Worm (Caenorhabditis elegans) whole organism, L1 larva: Measurements from ENCODE around the gene crn-3.

Source experiments
- C04F5.9 ChIP-seq: sonication (generic microtip); optimal IDR thresholded peaks from 2 replicates; lab custom pipeline; 2016; ENCODE audit warnings: missing genetic modification characterization, missing compliant biosample characterization
- C16A3.4 ChIP-seq: fragments of 150-350 bp; optimal IDR thresholded peaks from 2 replicates; lab custom pipeline; 2014; ENCODE audit warnings: missing biosample characterization, missing genetic modification characterization
- Y116A8C.19 ChIP-seq: sonication (generic microtip); optimal IDR thresholded peaks from 2 replicates; lab custom pipeline; 2016; ENCODE audit warnings: missing compliant biosample characterization, missing genetic modification characterization, borderline replicate concordance
- aha-1 ChIP-seq: fragments of 150-350 bp; optimal IDR thresholded peaks from 2 replicates; lab custom pipeline; 2014; ENCODE audit warnings: missing biosample characterization, missing genetic modification characterization
- alr-1 ChIP-seq: fragments of 200-800 bp; sonication (Bioruptor generic); optimal IDR thresholded peaks from 2 replicates; lab custom pipeline; 2018; ENCODE audit warnings: borderline replicate concordance, mild to moderate bottlenecking, missing genetic modification characterization, missing compliant biosample characterization
- ama-1 ChIP-seq: fragments of 150-350 bp; optimal IDR thresholded peaks from 2 replicates; lab custom pipeline; 2014
- blmp-1 ChIP-seq: fragments of 150-350 bp; optimal IDR thresholded peaks from 2 replicates; lab custom pipeline; 2014; ENCODE audit warnings: missing biosample characterization, missing genetic modification characterization
- ceh-63 ChIP-seq: fragments of 200-800 bp; sonication (Bioruptor generic); optimal IDR thresholded peaks from 2 replicates; lab custom pipeline; 2018; ENCODE audit warnings: mild to moderate bottlenecking, missing genetic modification characterization, missing compliant biosample characterization
- ceh-8 ChIP-seq: fragments of 200-800 bp; sonication (Bioruptor generic); optimal IDR thresholded peaks from 2 replicates; lab custom pipeline; 2018; ENCODE audit warnings: mild to moderate bottlenecking, missing genetic modification characterization, moderate library complexity, missing compliant biosample characterization
- ceh-82 ChIP-seq, 3 experiments: fragments of 150-350 bp in 1 of 3; sonication (generic microtip) in 2 of 3; optimal IDR thresholded peaks; 2 replicates each; lab custom pipeline; 2014 to 2017; ENCODE audit warnings: missing biosample characterization in 3 of 3, missing genetic modification characterization in 3 of 3
- ceh-90 ChIP-seq: sonication (generic microtip); optimal IDR thresholded peaks from 2 replicates; lab custom pipeline; 2016; ENCODE audit warnings: missing genetic modification characterization, missing compliant biosample characterization
- ces-1 ChIP-seq: fragments of 150-350 bp; optimal IDR thresholded peaks from 2 replicates; lab custom pipeline; 2014; ENCODE audit warnings: missing biosample characterization, missing genetic modification reagents, missing genetic modification characterization
- dsc-1 ChIP-seq: sonication (generic microtip); optimal IDR thresholded peaks from 2 replicates; lab custom pipeline; 2016; ENCODE audit warnings: mild to moderate bottlenecking, missing genetic modification characterization, missing compliant biosample characterization
- efl-1 ChIP-seq, 4 experiments: fragments of 150-350 bp; optimal IDR thresholded peaks in 3 of 4; peaks in 1 of 4; 1 replicate in 1 of 4; 2 replicates in 3 of 4; lab custom pipeline; 2014; ENCODE audit warnings: missing biosample characterization in 2 of 4, missing genetic modification characterization in 2 of 4, missing genetic modification reagents in 2 of 4
- efl-3 ChIP-seq: fragments of 200-800 bp; sonication (Bioruptor generic); optimal IDR thresholded peaks from 2 replicates; lab custom pipeline; 2018; ENCODE audit warnings: mild to moderate bottlenecking, missing genetic modification characterization, missing compliant biosample characterization
- egl-13 ChIP-seq: sonication (generic microtip); optimal IDR thresholded peaks from 2 replicates; lab custom pipeline; 2016; ENCODE audit warnings: missing genotype, missing genetic modification reagents, missing genetic modification characterization, missing compliant biosample characterization
- egl-27 ChIP-seq, 2 experiments: fragments of 150-350 bp in 1 of 2; sonication (generic microtip); optimal IDR thresholded peaks; 3 replicates each; lab custom pipeline; 2017 to 2018; ENCODE audit warnings: missing biosample characterization in 2 of 2, missing genetic modification characterization in 2 of 2, missing genetic modification reagents in 2 of 2
- elt-2 ChIP-seq: sonication (generic microtip); optimal IDR thresholded peaks from 2 replicates; lab custom pipeline; 2016; ENCODE audit warnings: missing genetic modification characterization, mild to moderate bottlenecking, inconsistent platforms, missing compliant biosample characterization, missing genetic modification reagents
- ets-5 ChIP-seq: fragments of 200-800 bp; sonication (Bioruptor generic); IDR thresholded peaks from 2 replicates; pipeline ENCODE4 v1.3.6; 2022; ENCODE audit warnings: missing genetic modification characterization, missing compliant biosample characterization
- fkh-8 ChIP-seq: sonication (generic microtip); optimal IDR thresholded peaks from 2 replicates; lab custom pipeline; 2016; ENCODE audit warnings: mild to moderate bottlenecking, missing genetic modification characterization, missing compliant biosample characterization
- fos-1 ChIP-seq: fragments of 150-350 bp; optimal IDR thresholded peaks from 2 replicates; lab custom pipeline; 2014; ENCODE audit warnings: missing biosample characterization, missing genetic modification characterization
- isw-1 ChIP-seq: fragments of 200-800 bp; sonication (Bioruptor generic); IDR thresholded peaks from 2 replicates; pipeline ENCODE4 v1.3.6; 2022; ENCODE audit warnings: missing genetic modification characterization, missing compliant biosample characterization
- jun-1 ChIP-seq: fragments of 150-350 bp; optimal IDR thresholded peaks from 2 replicates; lab custom pipeline; 2014; ENCODE audit warnings: missing biosample characterization, missing genetic modification reagents, missing genetic modification characterization
- lin-14 ChIP-seq: fragments of 200-800 bp; sonication (Bioruptor generic); optimal IDR thresholded peaks from 2 replicates; lab custom pipeline; 2018; ENCODE audit warnings: mild to moderate bottlenecking, missing genetic modification characterization, moderate library complexity, missing compliant biosample characterization
- lin-39 ChIP-seq: fragments of 150-350 bp; optimal IDR thresholded peaks from 2 replicates; lab custom pipeline; 2014; ENCODE audit warnings: missing biosample characterization, missing genetic modification reagents, missing genetic modification characterization
- mab-9 ChIP-seq: fragments of 200-800 bp; sonication (Bioruptor generic); IDR thresholded peaks from 2 replicates; pipeline ENCODE4 v1.3.6; 2022; ENCODE audit warnings: missing genetic modification reagents, missing genetic modification characterization, missing compliant biosample characterization
- mdl-1 ChIP-seq, 2 experiments: fragments of 150-350 bp; optimal IDR thresholded peaks; 2 replicates each; lab custom pipeline; 2014 to 2017; ENCODE audit warnings: missing biosample characterization in 2 of 2, missing genetic modification characterization in 2 of 2, inconsistent platforms in 1 of 2
- mep-1 ChIP-seq: fragments of 150-350 bp; optimal IDR thresholded peaks from 2 replicates; lab custom pipeline; 2014; ENCODE audit warnings: missing biosample characterization, missing genetic modification characterization
- nhr-12 ChIP-seq: sonication (generic microtip); optimal IDR thresholded peaks from 2 replicates; lab custom pipeline; 2017; ENCODE audit warnings: missing biosample characterization, missing genetic modification characterization
- nhr-20 ChIP-seq: sonication (generic microtip); optimal IDR thresholded peaks from 2 replicates; lab custom pipeline; 2016; ENCODE audit warnings: mild to moderate bottlenecking, missing genetic modification characterization, missing compliant biosample characterization
- nhr-237 ChIP-seq: fragments of 150-350 bp; optimal IDR thresholded peaks from 2 replicates; lab custom pipeline; 2014; ENCODE audit warnings: missing biosample characterization, missing genetic modification characterization
- nhr-47 ChIP-seq: sonication (generic microtip); optimal IDR thresholded peaks from 2 replicates; lab custom pipeline; 2016; ENCODE audit warnings: mild to moderate bottlenecking, missing genetic modification characterization, moderate library complexity, missing compliant biosample characterization
- nhr-84 ChIP-seq: sonication (generic microtip); optimal IDR thresholded peaks from 2 replicates; lab custom pipeline; 2017; ENCODE audit warnings: missing biosample characterization, missing genetic modification characterization
- nhr-85 ChIP-seq: sonication (generic microtip); peaks from one replicate; lab custom pipeline; 2016; ENCODE audit warnings: missing genetic modification characterization, inconsistent platforms, missing compliant biosample characterization
- nhr-90 ChIP-seq: sonication (generic microtip); optimal IDR thresholded peaks from 2 replicates; lab custom pipeline; 2016; ENCODE audit warnings: mild to moderate bottlenecking, missing genetic modification characterization, missing compliant biosample characterization; ENCODE audit not compliant: poor library complexity
- pag-3 ChIP-seq: sonication (generic microtip); optimal IDR thresholded peaks from 2 replicates; lab custom pipeline; 2017; ENCODE audit warnings: missing genetic modification characterization, mild to moderate bottlenecking, missing compliant biosample characterization, antibody characterized with exemption, borderline replicate concordance; ENCODE audit not compliant: insufficient read depth
- pax-3 ChIP-seq: fragments of 200-800 bp; sonication (Bioruptor generic); optimal IDR thresholded peaks from 2 replicates; lab custom pipeline; 2018; ENCODE audit warnings: mild to moderate bottlenecking, missing genetic modification characterization, moderate library complexity, missing compliant biosample characterization
- pqm-1 ChIP-seq: sonication (generic microtip); optimal IDR thresholded peaks from 3 replicates; lab custom pipeline; 2017; ENCODE audit warnings: missing biosample characterization, missing genetic modification characterization
- rnt-1 ChIP-seq: sonication (generic microtip); optimal IDR thresholded peaks from 2 replicates; lab custom pipeline; 2016; ENCODE audit warnings: mild to moderate bottlenecking, missing genetic modification characterization, moderate library complexity, missing compliant biosample characterization
- skn-1 ChIP-seq: fragments of 150-350 bp; optimal IDR thresholded peaks from 2 replicates; lab custom pipeline; 2014; ENCODE audit warnings: missing biosample characterization, missing genetic modification characterization
- snpc-4 ChIP-seq: fragments of 150-350 bp; optimal IDR thresholded peaks from 2 replicates; lab custom pipeline; 2014; ENCODE audit warnings: missing biosample characterization, missing genetic modification characterization
- snu-23 ChIP-seq: sonication (generic microtip); optimal IDR thresholded peaks from 2 replicates; lab custom pipeline; 2016; ENCODE audit warnings: missing genetic modification characterization, missing compliant biosample characterization
- sptf-1 ChIP-seq: fragments of 150-350 bp; optimal IDR thresholded peaks from 2 replicates; lab custom pipeline; 2014; ENCODE audit warnings: missing biosample characterization, missing genetic modification characterization
- swsn-7 ChIP-seq: sonication (generic microtip); optimal IDR thresholded peaks from 2 replicates; lab custom pipeline; 2016; ENCODE audit warnings: missing genetic modification characterization, missing compliant biosample characterization
- tlp-1 ChIP-seq: fragments of 150-350 bp; optimal IDR thresholded peaks from 2 replicates; lab custom pipeline; 2014; ENCODE audit warnings: missing biosample characterization, missing genetic modification characterization
- unc-30 ChIP-seq: sonication (generic microtip); optimal IDR thresholded peaks from 2 replicates; lab custom pipeline; 2017; ENCODE audit warnings: missing biosample characterization, missing genetic modification characterization
- unc-86 ChIP-seq: sonication (generic microtip); optimal IDR thresholded peaks from 2 replicates; lab custom pipeline; 2016; ENCODE audit warnings: missing genetic modification characterization, missing compliant biosample characterization
- unc-98 ChIP-seq: fragments of 200-800 bp; sonication (Bioruptor generic); IDR thresholded peaks from 2 replicates; pipeline ENCODE4 v1.3.6; 2022; ENCODE audit warnings: missing genetic modification characterization, missing compliant biosample characterization
- xbp-1 ChIP-seq: sonication (generic microtip); optimal IDR thresholded peaks from 2 replicates; lab custom pipeline; 2016; ENCODE audit warnings: missing genetic modification characterization, missing compliant biosample characterization
- zip-4 ChIP-seq: fragments of 200-800 bp; sonication (Bioruptor generic); optimal IDR thresholded peaks from 2 replicates; lab custom pipeline; 2018; ENCODE audit warnings: mild to moderate bottlenecking, missing genetic modification characterization, moderate library complexity, missing compliant biosample characterization
- ztf-4 ChIP-seq: fragments of 150-350 bp; optimal IDR thresholded peaks from 2 replicates; lab custom pipeline; 2014; ENCODE audit warnings: missing biosample characterization, missing genetic modification characterization

Gene crn-3

ce11 chrII:10550173-10550572 is 37.7 kb upstream of the crn-3 start (continued):
- no peak for TF ChIP-seq nhr-237 (tag; lab: Kevin White, UChicago)
- TF ChIP-seq pag-3 (tag; lab: Kevin White, UChicago) = no peak
- TF ChIP-seq nhr-12 (tag; lab: Kevin White, UChicago) = no peak
- TF ChIP-seq elt-2 = no peak
- no peak for TF ChIP-seq mdl-1 (tag; optimal IDR thresholded peaks at IDR 0.05; lab: Kevin White, UChicago)
- TF ChIP-seq snpc-4 = no peak
- peak in 1 of 3 experiments; percentile 12 for TF ChIP-seq ceh-82 (tag; optimal IDR thresholded peaks at IDR 0.05; lab: Kevin White, UChicago)
- no peak for TF ChIP-seq xbp-1 (tag; lab: Kevin White, UChicago)
- TF ChIP-seq efl-3 (GFP tag; lab: Kevin White, UChicago) = no peak
- TF ChIP-seq nhr-47 (tag; lab: Kevin White, UChicago) = no peak
- no peak for TF ChIP-seq aha-1 (tag; lab: Kevin White, UChicago)
- no peak for TF ChIP-seq alr-1 (tag; lab: Kevin White, UChicago)
- no peak for TF ChIP-seq ceh-90 (tag; lab: Kevin White, UChicago)
- no peak for TF ChIP-seq skn-1 (tag; lab: Kevin White, UChicago)
- TF ChIP-seq C16A3.4 = no peak
- TF ChIP-seq sptf-1 (tag; lab: Kevin White, UChicago) = peak; percentile 94
- no peak for TF ChIP-seq jun-1 (tag; lab: Kevin White, UChicago)
- TF ChIP-seq dsc-1 (tag; lab: Kevin White, UChicago) = no peak
- TF ChIP-seq swsn-7 (tag; lab: Kevin White, UChicago) = no peak
- no peak for TF ChIP-seq zip-4 (GFP tag; lab: Kevin White, UChicago)
- TF ChIP-seq snu-23 = peak; percentile 10
- TF ChIP-seq tlp-1 (tag; lab: Kevin White, UChicago) = no peak
- TF ChIP-seq nhr-85 (tag; lab: Kevin White, UChicago) = peak; percentile 15
- TF ChIP-seq lin-14 (GFP tag; lab: Kevin White, UChicago) = peak; percentile 57
- peak; percentile 4 for TF ChIP-seq unc-86 (tag; lab: Kevin White, UChicago)
- no peak for TF ChIP-seq pqm-1 (tag; lab: Kevin White, UChicago)
- TF ChIP-seq mep-1 (tag; lab: Kevin White, UChicago) = no peak
- TF ChIP-seq Y116A8C.19 = no peak
- TF ChIP-seq ceh-8 (GFP tag; lab: Kevin White, UChicago) = no peak
- TF ChIP-seq mab-9 (GFP tag; lab: Robert Waterston, UW) = no peak
- TF ChIP-seq ztf-4 = no peak
- no peak for TF ChIP-seq pax-3
- no peak for TF ChIP-seq blmp-1 (tag; lab: Kevin White, UChicago)
- TF ChIP-seq fos-1 = no peak
- TF ChIP-seq unc-98 = no peak
- TF ChIP-seq nhr-90 = no peak
- TF ChIP-seq rnt-1 (tag; lab: Kevin White, UChicago) = no peak
- no peak for TF ChIP-seq isw-1 (GFP tag; lab: Robert Waterston, UW)
- TF ChIP-seq ama-1 (lab: Kevin White, UChicago) = peak; percentile 21
- no peak for TF ChIP-seq C04F5.9 (tag; lab: Kevin White, UChicago)

- no peak for TF ChIP-seq pag-3 (tag; lab: Kevin White, UChicago)
- peak; percentile 39 for TF ChIP-seq nhr-20 (tag; lab: Kevin White, UChicago)
- TF ChIP-seq sptf-1 (tag; lab: Kevin White, UChicago) = no peak
- TF ChIP-seq egl-13 (tag; lab: Kevin White, UChicago) = no peak
- no peak for TF ChIP-seq nhr-84 (tag; lab: Kevin White, UChicago)
- TF ChIP-seq C04F5.9 (tag; lab: Kevin White, UChicago) = no peak
- no peak for TF ChIP-seq egl-27 (tag; optimal IDR thresholded peaks at IDR 0.05; lab: Kevin White, UChicago)
- peak; percentile 12 for TF ChIP-seq snu-23
- TF ChIP-seq unc-30 (tag; lab: Kevin White, UChicago) = no peak
- no peak for TF ChIP-seq snpc-4
- TF ChIP-seq rnt-1 (tag; lab: Kevin White, UChicago) = no peak
- no peak for TF ChIP-seq ets-5 (GFP tag; lab: Robert Waterston, UW)
- no peak for TF ChIP-seq efl-1 (optimal IDR thresholded peaks at IDR 0.05; lab: Kevin White, UChicago)
- TF ChIP-seq efl-1 (GFP tag; optimal IDR thresholded peaks at IDR 0.05 in 1 of 2; lab: Kevin White, UChicago) = peak in 1 of 2 experiments; percentile 16
- TF ChIP-seq ces-1 (GFP tag; lab: Kevin White, UChicago) = no peak
- no peak for TF ChIP-seq ceh-63 (GFP tag; lab: Kevin White, UChicago)
- TF ChIP-seq jun-1 (tag; lab: Kevin White, UChicago) = no peak
- TF ChIP-seq fkh-8 = peak; percentile 69
- TF ChIP-seq lin-39 (tag; lab: Kevin White, UChicago) = peak; percentile 12
These were observed 36.8 kb upstream of the crn-3 start for ce11 chrII:10550872-10551647.
